Worm (Caenorhabditis elegans): ENCODE data around the gene F13D11.4.
A peak's percentile ranks its signal among the peaks of the same experiment; 100 is the strongest.

DNA sequence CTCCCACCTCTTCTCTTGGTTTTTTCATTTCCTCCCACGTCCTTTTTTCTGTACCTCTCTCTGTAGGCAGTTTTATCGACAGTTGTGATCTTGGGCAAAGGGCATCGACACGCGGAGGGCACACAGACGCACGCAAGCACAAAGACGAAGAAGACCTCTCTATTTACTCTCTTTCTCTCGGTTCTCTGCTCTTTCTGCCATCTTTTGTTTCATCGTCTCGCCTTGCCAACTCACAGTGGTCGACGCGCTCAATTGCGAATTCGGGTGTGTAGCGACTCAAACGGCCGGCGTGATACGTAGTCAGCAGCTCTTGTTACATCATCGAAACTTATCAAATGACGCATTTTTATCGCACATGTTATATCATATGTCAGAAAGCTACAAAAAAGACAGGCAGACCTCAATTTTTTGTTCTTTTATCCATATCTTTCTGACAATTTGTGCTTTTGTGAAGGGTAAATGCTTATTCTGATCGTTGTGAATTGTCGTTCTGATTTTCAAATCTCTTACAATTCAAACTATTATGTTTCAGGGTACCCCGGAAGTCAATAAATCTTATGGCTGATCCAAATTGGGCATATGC lies 6.5 kb upstream of the F13D11.4 start, which contains the start of gene puf-9:
- TF ChIP-seq hmbx-1 (tag; optimal IDR thresholded peaks at IDR 0.05) (no peak), pes-1 (GFP tag; IDR thresholded peaks at IDR 0.05) (no peak), ama-1 (optimal IDR thresholded peaks at IDR 0.05) (no peak), ets-7 (tag; optimal IDR thresholded peaks at IDR 0.05) (no peak), hmg-4 (GFP tag; optimal IDR thresholded peaks at IDR 0.05) (peak; percentile 84), F13C5.2 (tag; optimal IDR thresholded peaks at IDR 0.05) (peak; percentile 89), tbx-11 (GFP tag; IDR thresholded peaks at IDR 0.05) (no peak), tbx-37 (GFP tag; conservative IDR thresholded peaks at IDR 0.05) (no peak), sea-1 (GFP tag; conservative IDR thresholded peaks at IDR 0.05) (no peak), B0310.2 (tag; optimal IDR thresholded peaks at IDR 0.05) (peak; percentile 24), tra-4 (tag; optimal IDR thresholded peaks at IDR 0.05) (no peak), hnd-1 (tag; optimal IDR thresholded peaks at IDR 0.05) (no peak)

Data from whole organism, early embryonic.